Worm (Caenorhabditis elegans): ENCODE measurements around the gene clec-239.

clec-239 gene

DNA sequence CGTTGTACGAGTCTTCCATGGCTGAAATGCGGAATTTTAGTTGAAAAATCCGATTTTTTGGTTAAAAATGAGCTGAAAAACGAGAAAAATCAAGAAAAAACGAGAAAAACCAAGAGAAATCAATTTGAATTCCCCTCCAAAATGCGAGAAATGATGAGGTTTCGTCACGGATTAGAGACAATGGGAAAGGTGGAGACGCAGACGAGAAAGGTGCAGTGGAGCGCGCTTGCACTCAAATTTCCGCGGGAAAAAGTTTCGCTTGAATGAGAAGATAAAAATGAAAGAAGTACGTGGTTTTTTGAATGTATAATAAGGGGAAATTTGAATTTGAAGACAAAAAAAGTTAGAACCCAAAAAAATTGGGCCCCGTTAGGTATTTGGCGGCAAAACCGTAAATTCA lies 9.3 kb downstream of the clec-239 start, which contains the start of gene efl-1 (continued):
- TF ChIP-seq sox-4 (tag; optimal IDR thresholded peaks at IDR 0.05) (no peak), ceh-31 (tag; optimal IDR thresholded peaks at IDR 0.05) (peak; percentile 58), hlh-30 (tag; optimal IDR thresholded peaks at IDR 0.05; ENCODE audit: insufficient read depth) (peak; percentile 8), ztf-16 (tag; optimal IDR thresholded peaks at IDR 0.05) (no peak), fkh-10 (GFP tag; optimal IDR thresholded peaks at IDR 0.05) (no peak), tbx-2 (tag; optimal IDR thresholded peaks at IDR 0.05) (peak; percentile 52), ceh-30 (tag; optimal IDR thresholded peaks at IDR 0.05) (no peak), ttx-3 (tag; optimal IDR thresholded peaks at IDR 0.05) (no peak), odd-2 (tag; optimal IDR thresholded peaks at IDR 0.05) (no peak), ahr-1 (tag; optimal IDR thresholded peaks at IDR 0.05) (no peak), unc-42 (tag; optimal IDR thresholded peaks at IDR 0.05) (peak; percentile 98), ceh-48 (tag; optimal IDR thresholded peaks at IDR 0.05) (peak; percentile 9), nhr-232 (tag; optimal IDR thresholded peaks at IDR 0.05) (no peak), ref-2 (tag; optimal IDR thresholded peaks at IDR 0.05) (peak; percentile 66), Y22D7AL.16 (tag; optimal IDR thresholded peaks at IDR 0.05) (no peak), dve-1 (tag; optimal IDR thresholded peaks at IDR 0.05) (peak; percentile 57), ets-4 (tag; optimal IDR thresholded peaks at IDR 0.05) (peak; percentile 17), sox-2 (GFP tag; IDR thresholded peaks at IDR 0.05) (no peak; the same call in 1 of the 2 replicates), tbx-7 (tag; optimal IDR thresholded peaks at IDR 0.05) (no peak), ceh-24 (tag; optimal IDR thresholded peaks at IDR 0.05) (no peak), ceh-34 (tag; optimal IDR thresholded peaks at IDR 0.05) (peak; percentile 56), hlh-15 (tag; optimal IDR thresholded peaks at IDR 0.05) (no peak), gmeb-2 (tag; optimal IDR thresholded peaks at IDR 0.05) (no peak), unc-55 (GFP tag; optimal IDR thresholded peaks at IDR 0.05) (peak; percentile 88), che-1 (tag; optimal IDR thresholded peaks at IDR 0.05) (no peak), pha-4 (tag; optimal IDR thresholded peaks at IDR 0.05) (no peak), ceh-2 (tag; optimal IDR thresholded peaks at IDR 0.05) (no peak), lin-11 (tag; optimal IDR thresholded peaks at IDR 0.05) (no peak), zip-5 (tag; optimal IDR thresholded peaks at IDR 0.05) (no peak), F13H6.1 (tag; optimal IDR thresholded peaks at IDR 0.05) (no peak), hlh-13 (GFP tag; optimal IDR thresholded peaks at IDR 0.05) (no peak), T23F11.4 (GFP tag; optimal IDR thresholded peaks at IDR 0.05) (no peak)

ce11 chrV:16966636-16967035 lies 10.3 kb downstream of the clec-239 start, which contains the start of gene fbxa-90:
Gene fbxa-90, plus strand, starts transcription at chrV:16966814.
- TF ChIP-seq ceh-6 (GFP tag; optimal IDR thresholded peaks at IDR 0.05) (no peak), sox-4 (tag; optimal IDR thresholded peaks at IDR 0.05) (no peak), lim-6 (tag; optimal IDR thresholded peaks at IDR 0.05) (no peak), nhr-232 (tag; optimal IDR thresholded peaks at IDR 0.05) (no peak), ceh-19 (GFP tag; optimal IDR thresholded peaks at IDR 0.05) (no peak), ceh-24 (tag; optimal IDR thresholded peaks at IDR 0.05) (no peak), mec-3 (tag; optimal IDR thresholded peaks at IDR 0.05; ENCODE audit: borderline replicate concordance) (no peak)

DNA sequence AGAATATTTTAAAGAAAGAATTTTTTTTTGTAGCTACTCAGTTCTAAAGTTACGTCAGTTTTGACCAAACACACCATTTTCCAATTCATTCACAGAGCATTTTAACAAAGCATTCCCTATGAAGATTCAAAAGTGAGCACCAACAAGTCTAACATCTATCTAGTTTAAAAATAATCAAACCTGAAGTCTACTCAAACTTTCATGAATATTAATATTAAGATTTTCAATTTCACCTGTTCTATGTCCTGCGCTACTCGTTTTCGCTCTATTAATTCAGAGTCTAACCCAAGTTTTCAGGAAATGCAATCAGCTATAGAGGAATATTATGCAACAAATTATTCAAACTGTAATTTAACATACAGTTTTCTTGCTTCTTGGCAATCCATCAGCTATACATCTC lies 15.8 kb downstream of the clec-239 start, which contains the start of gene srh-119:
Gene srh-119, plus strand, starts transcription at position 301 of the 400 bp plus-strand sequence.
- TF ChIP-seq elt-4 (tag; optimal IDR thresholded peaks at IDR 0.05), result no peak
- no peak for TF ChIP-seq elt-2 (tag; optimal IDR thresholded peaks at IDR 0.05)
- TF ChIP-seq syd-9 (tag; optimal IDR thresholded peaks at IDR 0.05), result no peak
- no peak for TF ChIP-seq ceh-45 (GFP tag; IDR thresholded peaks at IDR 0.05)
- no peak for TF ChIP-seq dve-1 (tag; optimal IDR thresholded peaks at IDR 0.05)
- no peak for TF ChIP-seq ceh-24 (tag; optimal IDR thresholded peaks at IDR 0.05)
- no peak for TF ChIP-seq pat-9 (tag; optimal IDR thresholded peaks at IDR 0.05)
- no peak for TF ChIP-seq hlh-13 (GFP tag; optimal IDR thresholded peaks at IDR 0.05)
- TF ChIP-seq unc-86 (tag; optimal IDR thresholded peaks at IDR 0.05), result no peak
- TF ChIP-seq ceh-19 (GFP tag; optimal IDR thresholded peaks at IDR 0.05), result no peak
- no peak for TF ChIP-seq K09A11.1 (tag; optimal IDR thresholded peaks at IDR 0.05; ENCODE audit: insufficient read depth)
- TF ChIP-seq unc-3 (GFP tag; conservative IDR thresholded peaks at IDR 0.05), result no peak
- no peak for TF ChIP-seq unc-3 (tag; optimal IDR thresholded peaks at IDR 0.05)
- no peak for TF ChIP-seq ref-2 (tag; optimal IDR thresholded peaks at IDR 0.05)
- no peak for TF ChIP-seq F13H6.1 (tag; optimal IDR thresholded peaks at IDR 0.05)
- no peak for TF ChIP-seq fkh-10 (GFP tag; optimal IDR thresholded peaks at IDR 0.05)
- no peak for TF ChIP-seq nfya-1 (tag; optimal IDR thresholded peaks at IDR 0.05)
- TF ChIP-seq pqm-1 (tag; optimal IDR thresholded peaks at IDR 0.05), result no peak
- no peak for TF ChIP-seq ceh-18 (tag; optimal IDR thresholded peaks at IDR 0.05)
